Fruit fly (Drosophila melanogaster) whole organism, embryonic: Measurements from ENCODE around the gene Rpp14a.

Experiments used
- Adf1 ChIP-seq: fragments of 200-800 bp; sonication (Bioruptor generic); IDR thresholded peaks from 2 replicates; pipeline ENCODE4 v1.3.6; 2022; ENCODE audit warnings: missing biosample characterization, missing genetic modification characterization
- Asciz ChIP-seq: fragments of 200-800 bp; sonication (Bioruptor generic); optimal IDR thresholded peaks from 2 replicates; lab custom pipeline; 2017; ENCODE audit warnings: missing biosample characterization, mild to moderate bottlenecking, missing genetic modification characterization, missing genetic modification reagents
- Atf-2 ChIP-seq: fragments of 200-800 bp; sonication (Bioruptor generic); optimal IDR thresholded peaks from 2 replicates; lab custom pipeline; 2016; ENCODE audit warnings: missing biosample characterization, missing genetic modification characterization
- Awh ChIP-seq: fragments of 200-800 bp; sonication (Bioruptor generic); IDR thresholded peaks from 2 replicates; pipeline ENCODE4, ENCODE4 v1.3.6; 2022; ENCODE audit warnings: missing biosample characterization, missing genetic modification characterization
- Bgb ChIP-seq: fragments of 200-800 bp; sonication (Bioruptor generic); IDR thresholded peaks from 2 replicates; pipeline ENCODE4 v1.3.6; 2022; ENCODE audit warnings: missing biosample characterization, missing genetic modification characterization; ENCODE audit not compliant: partially characterized antibody
- CG10209 ChIP-seq: fragments of 200-800 bp; sonication (Bioruptor generic); optimal IDR thresholded peaks from 3 replicates; lab custom pipeline; 2017; ENCODE audit warnings: missing biosample characterization, mild to moderate bottlenecking, missing genetic modification characterization, missing genetic modification reagents
- CG10366 ChIP-seq: fragments of 200-800 bp; sonication (Bioruptor generic); IDR thresholded peaks from 2 replicates; pipeline ENCODE4 v1.3.6; 2022; ENCODE audit warnings: missing biosample characterization, missing genetic modification characterization
- CG11085 ChIP-seq: fragments of 200-800 bp; sonication (Bioruptor generic); IDR thresholded peaks from 2 replicates; pipeline ENCODE4 v1.3.6; 2022; ENCODE audit warnings: missing biosample characterization, missing genetic modification characterization
- CG11695 ChIP-seq: fragments of 200-800 bp; sonication (Bioruptor generic); IDR thresholded peaks from 3 replicates; pipeline ENCODE4 v1.3.6; 2022; ENCODE audit warnings: missing biosample characterization, missing genetic modification characterization
- CG12744 ChIP-seq: fragments of 200-800 bp; sonication (Bioruptor generic); optimal IDR thresholded peaks from 2 replicates; lab custom pipeline; 2016; ENCODE audit warnings: missing biosample characterization, missing genetic modification characterization
- CG13287 ChIP-seq: fragments of 200-800 bp; sonication (Bioruptor generic); IDR thresholded peaks from 2 replicates; pipeline ENCODE4 v1.3.6; 2022; ENCODE audit warnings: missing biosample characterization, missing genetic modification characterization; ENCODE audit not compliant: partially characterized antibody
- CG13424 ChIP-seq: fragments of 200-800 bp; sonication (Bioruptor generic); optimal IDR thresholded peaks from 2 replicates; lab custom pipeline; 2019; ENCODE audit warnings: missing biosample characterization, mild to moderate bottlenecking, missing genetic modification characterization, moderate library complexity
- CG13894 ChIP-seq: fragments of 200-800 bp; sonication (Bioruptor generic); optimal IDR thresholded peaks from 3 replicates; lab custom pipeline; 2018; ENCODE audit warnings: missing biosample characterization, mild to moderate bottlenecking, missing genetic modification characterization, moderate library complexity
- CG14441 ChIP-seq: fragments of 200-800 bp; sonication (Bioruptor generic); IDR thresholded peaks from 2 replicates; pipeline ENCODE4 v1.3.6; 2022; ENCODE audit warnings: missing biosample characterization, missing genetic modification characterization
- CG15073 ChIP-seq: fragments of 200-800 bp; sonication (Bioruptor generic); optimal IDR thresholded peaks from 2 replicates; lab custom pipeline; 2016; ENCODE audit warnings: missing biosample characterization, missing genetic modification characterization
- CG15601 ChIP-seq: fragments of 200-800 bp; sonication (Bioruptor generic); optimal IDR thresholded peaks from 3 replicates; lab custom pipeline; 2019; ENCODE audit warnings: missing biosample characterization, mild to moderate bottlenecking, missing genetic modification characterization, moderate library complexity
- CG17568 ChIP-seq: fragments of 200-800 bp; sonication (Bioruptor generic); optimal IDR thresholded peaks from 2 replicates; lab custom pipeline; 2018; ENCODE audit warnings: missing biosample characterization, mild to moderate bottlenecking, missing genetic modification characterization, moderate library complexity
- CG18599 ChIP-seq: fragments of 200-800 bp; sonication (Bioruptor generic); optimal IDR thresholded peaks from 3 replicates; lab custom pipeline; 2017; ENCODE audit warnings: missing biosample characterization, missing genetic modification characterization, mild to moderate bottlenecking, moderate library complexity, missing genetic modification reagents
- CG31441 ChIP-seq: fragments of 200-800 bp; sonication (Bioruptor generic); IDR thresholded peaks from 2 replicates; pipeline ENCODE4 v1.3.6; 2022; ENCODE audit warnings: missing biosample characterization, missing genetic modification characterization
- CG34376 ChIP-seq: fragments of 200-800 bp; sonication (Bioruptor generic); optimal IDR thresholded peaks from 2 replicates; lab custom pipeline; 2018; ENCODE audit warnings: missing biosample characterization, mild to moderate bottlenecking, missing genetic modification characterization
- CG42726 ChIP-seq: fragments of 200-800 bp; sonication (Bioruptor generic); IDR thresholded peaks from 2 replicates; pipeline ENCODE4 v1.3.6; 2022; ENCODE audit warnings: missing biosample characterization, missing genetic modification characterization; ENCODE audit not compliant: partially characterized antibody
- CG4707 ChIP-seq: fragments of 200-800 bp; sonication (Bioruptor generic); optimal IDR thresholded peaks from 2 replicates; lab custom pipeline; 2018; ENCODE audit warnings: missing biosample characterization, mild to moderate bottlenecking, missing genetic modification characterization, moderate library complexity
- CG6175 ChIP-seq: fragments of 200-800 bp; sonication (Bioruptor generic); IDR thresholded peaks from 3 replicates; pipeline ENCODE4 v1.3.6; 2022; ENCODE audit warnings: missing biosample characterization, missing genetic modification characterization
- CG6654 ChIP-seq: fragments of 200-800 bp; sonication (Bioruptor generic); optimal IDR thresholded peaks from 2 replicates; lab custom pipeline; 2017; ENCODE audit warnings: missing biosample characterization, mild to moderate bottlenecking, missing genetic modification characterization
- CG6854 ChIP-seq: fragments of 200-800 bp; sonication (Bioruptor generic); optimal IDR thresholded peaks from 3 replicates; lab custom pipeline; 2017; ENCODE audit warnings: missing biosample characterization, mild to moderate bottlenecking, missing genetic modification characterization
- CG8359 ChIP-seq: fragments of 200-800 bp; sonication (Bioruptor generic); optimal IDR thresholded peaks from 2 replicates; lab custom pipeline; 2017; ENCODE audit warnings: missing biosample characterization, mild to moderate bottlenecking, missing genetic modification characterization, borderline replicate concordance
- CG8924 ChIP-seq: fragments of 200-800 bp; optimal IDR thresholded peaks from 3 replicates; lab custom pipeline; 2019; ENCODE audit warnings: missing biosample characterization, mild to moderate bottlenecking, missing genetic modification characterization, moderate library complexity
- CTCF ChIP-seq: fragments of 200-800 bp; sonication (Bioruptor generic); optimal IDR thresholded peaks from 2 replicates; lab custom pipeline; 2017; ENCODE audit warnings: missing biosample characterization, mild to moderate bottlenecking, missing genetic modification characterization, moderate library complexity
- CrebB ChIP-seq: fragments of 200-800 bp; sonication (Bioruptor generic); optimal IDR thresholded peaks from 3 replicates; lab custom pipeline; 2018; ENCODE audit warnings: missing biosample characterization, mild to moderate bottlenecking, missing genetic modification characterization
- Dref ChIP-seq: fragments of 200-800 bp; sonication (Bioruptor generic); IDR thresholded peaks from 2 replicates; pipeline ENCODE4 v1.3.6; 2022; ENCODE audit warnings: missing biosample characterization, missing genetic modification characterization
- Eip74EF ChIP-seq, 2 experiments: fragments of 200-800 bp in 1 of 2; fragments of >200 bp in 1 of 2; sonication (Bioruptor generic) in 1 of 2; optimal IDR thresholded peaks; 2 replicates each; lab custom pipeline; 2017 to 2019; ENCODE audit warnings: missing biosample characterization in 2 of 2, missing genetic modification characterization in 2 of 2, mild to moderate bottlenecking in 1 of 2, moderate library complexity in 1 of 2
- Ets65A ChIP-seq: fragments of 200-800 bp; sonication (Bioruptor generic); peaks from one replicate; lab custom pipeline; 2016; ENCODE audit warnings: missing biosample characterization, missing genetic modification characterization
- HmgD ChIP-seq: fragments of 200-800 bp; sonication (Bioruptor generic); optimal IDR thresholded peaks from 3 replicates; lab custom pipeline; 2016; ENCODE audit warnings: missing biosample characterization, missing genetic modification characterization
- HmgZ ChIP-seq: fragments of 200-800 bp; sonication (Bioruptor generic); optimal IDR thresholded peaks from 2 replicates; lab custom pipeline; 2018; ENCODE audit warnings: missing biosample characterization, mild to moderate bottlenecking, missing genetic modification characterization
- Jarid2 ChIP-seq: fragments of 200-800 bp; sonication (Bioruptor generic); optimal IDR thresholded peaks from 3 replicates; lab custom pipeline; 2017; ENCODE audit warnings: mild to moderate bottlenecking, missing biosample characterization, missing genetic modification reagents, missing genetic modification characterization
- Lpt ChIP-seq: fragments of >200 bp; optimal IDR thresholded peaks from 2 replicates; lab custom pipeline; 2018; ENCODE audit warnings: missing biosample characterization, missing genetic modification characterization
- MESR4 ChIP-seq: fragments of 200-800 bp; sonication (Bioruptor generic); optimal IDR thresholded peaks from 2 replicates; lab custom pipeline; 2018; ENCODE audit warnings: missing biosample characterization, mild to moderate bottlenecking, missing genetic modification characterization, moderate library complexity
- Mad ChIP-seq: fragments of 200-800 bp; sonication (Bioruptor generic); optimal IDR thresholded peaks from 2 replicates; lab custom pipeline; 2016; ENCODE audit warnings: missing biosample characterization, missing genetic modification characterization
- Oli ChIP-seq: fragments of 200-800 bp; sonication (Bioruptor generic); optimal IDR thresholded peaks from 2 replicates; lab custom pipeline; 2018; ENCODE audit warnings: missing biosample characterization, mild to moderate bottlenecking, missing genetic modification characterization, moderate library complexity
- Ravus ChIP-seq: fragments of 200-800 bp; sonication (Bioruptor generic); IDR thresholded peaks from 2 replicates; pipeline ENCODE4 v1.3.6; 2022; ENCODE audit warnings: missing biosample characterization, missing genetic modification characterization
- Scr ChIP-seq: fragments of 200-800 bp; sonication (Bioruptor generic); IDR thresholded peaks from 2 replicates; pipeline ENCODE4 v1.3.6; 2022; ENCODE audit warnings: missing biosample characterization, missing genetic modification characterization; ENCODE audit not compliant: partially characterized antibody
- Six4 ChIP-seq: fragments of 200-800 bp; sonication (Bioruptor generic); optimal IDR thresholded peaks from 2 replicates; lab custom pipeline; 2016; ENCODE audit warnings: missing biosample characterization, missing genetic modification characterization
- Taf1 ChIP-seq: fragments of 200-800 bp; sonication (Bioruptor generic); IDR thresholded peaks from 2 replicates; pipeline ENCODE4 v1.3.6; 2022; ENCODE audit warnings: missing biosample characterization, missing genetic modification characterization
- Tbp ChIP-seq: fragments of >200 bp; optimal IDR thresholded peaks from 2 replicates; lab custom pipeline; 2018; ENCODE audit warnings: missing biosample characterization, missing genetic modification characterization
- amos ChIP-seq: fragments of 200-800 bp; sonication (Bioruptor generic); IDR thresholded peaks from 2 replicates; pipeline ENCODE4 v1.3.6; 2022; ENCODE audit warnings: missing biosample characterization, missing genetic modification characterization; ENCODE audit not compliant: partially characterized antibody
- dpn ChIP-seq, 2 experiments: fragments of 200-800 bp; sonication (Bioruptor generic); optimal IDR thresholded peaks; 3 replicates each; lab custom pipeline; 2016; ENCODE audit warnings: missing biosample characterization in 2 of 2, missing genetic modification characterization in 2 of 2
- esg ChIP-seq: fragments of 200-800 bp; sonication (Bioruptor generic); conservative IDR thresholded peaks from 2 replicates; pipeline ENCODE4 v1.3.6; 2022; ENCODE audit warnings: missing biosample characterization, missing genetic modification characterization
- lilli ChIP-seq: fragments of 200-800 bp; sonication (Bioruptor generic); optimal IDR thresholded peaks from 3 replicates; lab custom pipeline; 2016; ENCODE audit warnings: missing biosample characterization, missing genetic modification characterization
- mirr ChIP-seq: fragments of 200-800 bp; sonication (Bioruptor generic); optimal IDR thresholded peaks from 3 replicates; lab custom pipeline; 2018; ENCODE audit warnings: missing biosample characterization, mild to moderate bottlenecking, missing genetic modification characterization
- sima ChIP-seq: fragments of 200-800 bp; sonication (Bioruptor generic); optimal IDR thresholded peaks from 2 replicates; lab custom pipeline; 2016; ENCODE audit warnings: missing biosample characterization, missing genetic modification characterization
- tx ChIP-seq: fragments of 200-800 bp; sonication (Bioruptor generic); optimal IDR thresholded peaks from 2 replicates; lab custom pipeline; 2016; ENCODE audit warnings: missing biosample characterization, missing genetic modification characterization

Rpp14a gene

DNA sequence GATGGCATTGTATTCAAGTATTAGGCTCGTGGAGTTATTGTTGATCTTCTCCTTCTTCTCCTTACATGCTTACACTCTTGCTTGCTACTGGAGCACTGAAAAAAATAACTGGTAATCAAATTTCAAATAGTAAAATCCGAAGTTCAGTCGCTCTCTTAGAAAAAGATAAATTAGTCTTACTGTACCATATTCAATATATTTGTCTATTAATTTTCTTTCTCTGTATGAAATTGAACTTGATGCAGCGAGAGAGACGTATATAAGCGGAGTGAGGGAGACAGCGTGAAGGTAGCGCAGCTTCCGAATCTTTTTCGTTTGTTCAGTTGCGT lies 4.5 kb downstream of the Rpp14a start (continued):
- TF ChIP-seq Six4 (GFP tag; lab: Kevin White, UChicago) (peak; percentile 94), MESR4 (GFP tag; lab: Kevin White, UChicago) (no peak), sima (GFP tag; lab: Kevin White, UChicago) (peak; percentile 88), CG12744 (peak; percentile 50), Dref (GFP tag; lab: Robert Waterston, UW) (no peak), Ets65A (GFP tag; lab: Kevin White, UChicago) (peak; percentile 94), Jarid2 (GFP tag; lab: Kevin White, UChicago) (peak; percentile 71), CG18599 (GFP tag; lab: Kevin White, UChicago) (peak; percentile 89), Ravus (GFP tag; lab: Robert Waterston, UW) (peak; percentile 72), CG10366 (GFP tag; lab: Robert Waterston, UW) (peak; percentile 95), CG6854 (GFP tag; lab: Kevin White, UChicago) (peak; percentile 86), HmgD (GFP tag; lab: Kevin White, UChicago) (peak; percentile 58), CG6175 (peak; percentile 55; the same call in 1 of the 3 replicates), Tbp (GFP tag; lab: Kevin White, UChicago) (no peak), esg (peak; percentile 92), CG4707 (GFP tag; lab: Kevin White, UChicago) (peak; percentile 57), Atf-2 (peak; percentile 54), CG13894 (tag; lab: Kevin White, UChicago) (no peak), CG11695 (peak; percentile 86), CG17568 (GFP tag; lab: Kevin White, UChicago) (peak; percentile 37), CG13287 (GFP tag; lab: Robert Waterston, UW) (no peak), Eip74EF (GFP tag; optimal IDR thresholded peaks at IDR 0.05; lab: Kevin White, UChicago) (peak in 1 of 2 experiments; percentile 87), dpn (GFP tag; optimal IDR thresholded peaks at IDR 0.05; lab: Kevin White, UChicago) (peak; percentile 77 to 90), Lpt (GFP tag; lab: Kevin White, UChicago) (no peak), Scr (GFP tag; lab: Robert Waterston, UW) (no peak), CG8924 (peak; percentile 91), Asciz (GFP tag; lab: Kevin White, UChicago) (peak; percentile 96), CG14441 (peak; percentile 91), lilli (GFP tag; lab: Kevin White, UChicago) (peak; percentile 45), CG42726 (GFP tag; lab: Robert Waterston, UW) (no peak), tx (GFP tag; lab: Kevin White, UChicago) (peak; percentile 70), Adf1 (GFP tag; lab: Robert Waterston, UW) (peak; percentile 40; the same call in 1 of the 2 replicates), CG13424 (tag; lab: Kevin White, UChicago) (peak; percentile 79), CG31441 (GFP tag; lab: Robert Waterston, UW) (peak; percentile 82), Awh (GFP tag; lab: Robert Waterston, UW) (peak; percentile 95), CTCF (GFP tag; lab: Kevin White, UChicago) (peak; percentile 48), CG8359 (peak; percentile 63), CG11085 (GFP tag; lab: Robert Waterston, UW) (peak; percentile 38; the same call in 1 of the 2 replicates), Bgb (no peak), HmgZ (tag; lab: Kevin White, UChicago) (peak; percentile 36), CG15073 (GFP tag; lab: Kevin White, UChicago) (no peak), amos (GFP tag; lab: Robert Waterston, UW) (no peak), Oli (tag; lab: Kevin White, UChicago) (peak; percentile 73), CrebB (no peak), CG15601 (tag; lab: Kevin White, UChicago) (peak; percentile 54), Taf1 (GFP tag; lab: Robert Waterston, UW) (0 out of 2 replicates have a peak, but pooled peaks have one; percentile 17), CG6654 (GFP tag; lab: Kevin White, UChicago) (peak; percentile 68), mirr (GFP tag; lab: Kevin White, UChicago) (peak; percentile 41), CG10209 (GFP tag; lab: Kevin White, UChicago) (peak; percentile 67), Mad (GFP tag; lab: Kevin White, UChicago) (peak; percentile 50), CG34376 (peak; percentile 37)
